Worm (Caenorhabditis elegans) whole organism, L4/young adult: ENCODE results near the gene metl-1.

ENCODE experiments used
- W03F9.2 ChIP-seq: fragments of 150-350 bp; optimal IDR thresholded peaks from 2 replicates; lab custom pipeline; 2014; ENCODE audit warnings: missing biosample characterization, missing genetic modification characterization
- him-1 ChIP-seq: sonication (generic microtip); optimal IDR thresholded peaks from 2 replicates; lab custom pipeline; 2016; ENCODE audit warnings: missing genotype, missing genetic modification reagents, missing genetic modification characterization, missing compliant biosample characterization

- TF ChIP-seq W03F9.2 (no peak), him-1 (no peak)
Measured at ce11 chrII:11467541-11467940, 5.8 kb downstream of the metl-1 start, which contains the start of gene klp-17.
